Worm (Caenorhabditis elegans): ENCODE measurements around the gene Y38C1AA.7.

The Y38C1AA.7 gene

ce11 chrIV:183519-183918 lies 24.8 kb downstream of the Y38C1AA.7 start:
- TF ChIP-seq egl-27 (tag; optimal IDR thresholded peaks at IDR 0.05) (no peak), fos-1 (tag; optimal IDR thresholded peaks at IDR 0.05) (no peak), blmp-1 (tag; optimal IDR thresholded peaks at IDR 0.05; ENCODE audit: insufficient read depth) (no peak), nhr-21 (tag; optimal IDR thresholded peaks at IDR 0.05) (no peak)

- no peak for TF ChIP-seq nhr-25 (tag; optimal IDR thresholded peaks at IDR 0.05)
- TF ChIP-seq lsy-2 (tag; optimal IDR thresholded peaks at IDR 0.05): no peak
- no peak for TF ChIP-seq egl-27 (tag; optimal IDR thresholded peaks at IDR 0.05)
- TF ChIP-seq ztf-4 (tag; optimal IDR thresholded peaks at IDR 0.05): no peak
- TF ChIP-seq sma-3 (GFP tag; optimal IDR thresholded peaks at IDR 0.05): no peak
- TF ChIP-seq aly-2 (tag; optimal IDR thresholded peaks at IDR 0.05): no peak
- no peak for TF ChIP-seq sma-9 (GFP tag; optimal IDR thresholded peaks at IDR 0.05)
- TF ChIP-seq sma-9 (tag; optimal IDR thresholded peaks at IDR 0.05): no peak
- TF ChIP-seq nhr-23 (tag; optimal IDR thresholded peaks at IDR 0.05): no peak
- no peak for TF ChIP-seq R02D3.7 (tag; optimal IDR thresholded peaks at IDR 0.05)
- no peak for TF ChIP-seq lin-11 (tag; optimal IDR thresholded peaks at IDR 0.05)
- TF ChIP-seq gmeb-1 (tag; optimal IDR thresholded peaks at IDR 0.05): no peak
- no peak for TF ChIP-seq ceh-82 (tag; optimal IDR thresholded peaks at IDR 0.05)
- no peak for TF ChIP-seq lin-13 (GFP tag; optimal IDR thresholded peaks at IDR 0.05)
- no peak for TF ChIP-seq snpc-4 (tag; optimal IDR thresholded peaks at IDR 0.05)
- TF ChIP-seq nhr-11 (tag; optimal IDR thresholded peaks at IDR 0.05): no peak
- no peak for TF ChIP-seq unc-62 (GFP tag; optimal IDR thresholded peaks at IDR 0.05)
- TF ChIP-seq nhr-237 (tag; optimal IDR thresholded peaks at IDR 0.05): no peak
- no peak for TF ChIP-seq alr-1 (tag; optimal IDR thresholded peaks at IDR 0.05)
These were observed 25.4 kb downstream of the Y38C1AA.7 start, which contains the start of gene pnc-1 for ce11 chrIV:184184-184583. Gene pnc-1 (plus strand): TSS chrIV:184484.

- peak; percentile 11 for TF ChIP-seq unc-55 (GFP tag; optimal IDR thresholded peaks at IDR 0.05)
- no peak for TF ChIP-seq nhr-23 (tag; optimal IDR thresholded peaks at IDR 0.05)
- TF ChIP-seq C34F6.9 (tag; optimal IDR thresholded peaks at IDR 0.05): peak; percentile 19
These were observed 27.3 kb downstream of the Y38C1AA.7 start for ce11 chrIV:186110-186509.

- no peak for TF ChIP-seq unc-55 (GFP tag; optimal IDR thresholded peaks at IDR 0.05)
- TF ChIP-seq nhr-6 (tag; optimal IDR thresholded peaks at IDR 0.05): no peak
- no peak for TF ChIP-seq snpc-4 (tag; optimal IDR thresholded peaks at IDR 0.05)
- no peak for TF ChIP-seq sma-9 (GFP tag; optimal IDR thresholded peaks at IDR 0.05)
- TF ChIP-seq sma-9 (tag; optimal IDR thresholded peaks at IDR 0.05): no peak
- no peak for TF ChIP-seq mbf-1 (tag; optimal IDR thresholded peaks at IDR 0.05)
- TF ChIP-seq ztf-1 (GFP tag; conservative IDR thresholded peaks at IDR 0.05): no peak
- no peak for TF ChIP-seq unc-62 (GFP tag; optimal IDR thresholded peaks at IDR 0.05)
- no peak for TF ChIP-seq lin-39 (tag; optimal IDR thresholded peaks at IDR 0.05)
These were observed 28.6 kb downstream of the Y38C1AA.7 start for ce11 chrIV:187336-187735.

- TF ChIP-seq nhr-6 (tag; optimal IDR thresholded peaks at IDR 0.05) (no peak), unc-55 (GFP tag; optimal IDR thresholded peaks at IDR 0.05) (no peak), nhr-25 (tag; optimal IDR thresholded peaks at IDR 0.05) (no peak), elt-1 (tag; optimal IDR thresholded peaks at IDR 0.05) (no peak), nhr-11 (tag; optimal IDR thresholded peaks at IDR 0.05) (no peak), crh-2 (tag; optimal IDR thresholded peaks at IDR 0.05) (no peak), lin-39 (tag; optimal IDR thresholded peaks at IDR 0.05) (no peak)
These were observed 30.3 kb downstream of the Y38C1AA.7 start for ce11 chrIV:189087-189486.

- TF ChIP-seq Y55F3AM.14 (GFP tag; optimal IDR thresholded peaks at IDR 0.05): peak; percentile 65
- no peak for TF ChIP-seq elt-3 (tag; optimal IDR thresholded peaks at IDR 0.05)
- no peak for TF ChIP-seq nhr-11 (tag; optimal IDR thresholded peaks at IDR 0.05)
- TF ChIP-seq ztf-1 (GFP tag; conservative IDR thresholded peaks at IDR 0.05): no peak
- peak; percentile 70 for TF ChIP-seq mab-5 (tag; optimal IDR thresholded peaks at IDR 0.05)
- TF ChIP-seq ZK546.5 (tag; optimal IDR thresholded peaks at IDR 0.05): no peak
- peak; percentile 84 for TF ChIP-seq unc-55 (GFP tag; optimal IDR thresholded peaks at IDR 0.05)
- TF ChIP-seq lin-13 (GFP tag; optimal IDR thresholded peaks at IDR 0.05): peak; percentile 84
- TF ChIP-seq unc-62 (GFP tag; optimal IDR thresholded peaks at IDR 0.05): no peak
- TF ChIP-seq nhr-129 (tag; optimal IDR thresholded peaks at IDR 0.05): peak; percentile 28
- TF ChIP-seq sma-3 (GFP tag; optimal IDR thresholded peaks at IDR 0.05): peak; percentile 89
- TF ChIP-seq zag-1 (tag; optimal IDR thresholded peaks at IDR 0.05): no peak
- no peak for TF ChIP-seq skn-1 (tag; optimal IDR thresholded peaks at IDR 0.05)
- TF ChIP-seq R02D3.7 (tag; optimal IDR thresholded peaks at IDR 0.05): no peak
- TF ChIP-seq mdl-1 (tag; optimal IDR thresholded peaks at IDR 0.05): peak in 1 of 2 experiments; percentile 8
- TF ChIP-seq ceh-16 (tag; optimal IDR thresholded peaks at IDR 0.05): no peak
- no peak for TF ChIP-seq nhr-237 (tag; optimal IDR thresholded peaks at IDR 0.05)
- TF ChIP-seq sem-4 (tag; optimal IDR thresholded peaks at IDR 0.05): peak; percentile 59
- no peak for TF ChIP-seq lin-39 (tag; optimal IDR thresholded peaks at IDR 0.05)
- TF ChIP-seq sma-9 (GFP tag; optimal IDR thresholded peaks at IDR 0.05): peak; percentile 88
- TF ChIP-seq sma-9 (tag; optimal IDR thresholded peaks at IDR 0.05): no peak
- no peak for TF ChIP-seq nhr-77 (tag; optimal IDR thresholded peaks at IDR 0.05)
- peak; percentile 84 for TF ChIP-seq C34F6.9 (tag; optimal IDR thresholded peaks at IDR 0.05)
- peak; percentile 73 for TF ChIP-seq gmeb-1 (tag; optimal IDR thresholded peaks at IDR 0.05)
- TF ChIP-seq nhr-21 (tag; optimal IDR thresholded peaks at IDR 0.05): peak; percentile 54
- TF ChIP-seq elt-1 (tag; optimal IDR thresholded peaks at IDR 0.05): no peak
- peak; percentile 13 for TF ChIP-seq nhr-6 (tag; optimal IDR thresholded peaks at IDR 0.05)
- peak; percentile 24 for TF ChIP-seq fos-1 (tag; optimal IDR thresholded peaks at IDR 0.05)
- peak; percentile 74 to 87 for TF ChIP-seq lsy-2 (tag; optimal IDR thresholded peaks at IDR 0.05)
These were observed 33.3 kb downstream of the Y38C1AA.7 start, which contains the start of gene Y38C1AA.12 for ce11 chrIV:192046-192445. Gene Y38C1AA.12 (plus strand): TSS chrIV:192256.

Measured in whole organism, L2 larva.